Fruit fly (Drosophila melanogaster): ENCODE results near the gene eIF4E1.

Gene eIF4E1

dm6 chr3L:9447239-9447777, 45.0 kb upstream of the eIF4E1 start (continued):
- 0 out of 2 replicates have a peak, but pooled peaks have one; percentile 12 for TF ChIP-seq Scr (GFP tag; IDR thresholded peaks at IDR 0.05; ENCODE audit: partially characterized antibody)
- TF ChIP-seq Taf1 (GFP tag; IDR thresholded peaks at IDR 0.05) = no peak
- no peak for TF ChIP-seq tgo (GFP tag; IDR thresholded peaks at IDR 0.05)
- TF ChIP-seq CG17568 (GFP tag; optimal IDR thresholded peaks at IDR 0.05) = no peak
- no peak for TF ChIP-seq vnd (GFP tag; IDR thresholded peaks at IDR 0.05; ENCODE audit: partially characterized antibody)
- peak; percentile 20 for TF ChIP-seq MESR4 (GFP tag; optimal IDR thresholded peaks at IDR 0.05)
- TF ChIP-seq B-H1 (GFP tag; IDR thresholded peaks at IDR 0.05) = no peak
- TF ChIP-seq CG31224 (GFP tag; IDR thresholded peaks at IDR 0.05) = no peak
- TF ChIP-seq Rx (GFP tag; IDR thresholded peaks at IDR 0.05) = peak; percentile 29; the same call in 1 of the 2 replicates
- no peak for TF ChIP-seq CoRest (tag; optimal IDR thresholded peaks at IDR 0.05)
- TF ChIP-seq nom (GFP tag; optimal IDR thresholded peaks at IDR 0.05) = no peak
- 0 out of 2 replicates have a peak, but pooled peaks have one; percentile 33 for TF ChIP-seq Awh (GFP tag; IDR thresholded peaks at IDR 0.05)
- TF ChIP-seq Rfx (GFP tag; IDR thresholded peaks at IDR 0.05) = peak; percentile 38
- TF ChIP-seq so (GFP tag; IDR thresholded peaks at IDR 0.05) = no peak
- TF ChIP-seq crp (GFP tag; optimal IDR thresholded peaks at IDR 0.05) = no peak
- peak; percentile 10; the same call in 1 of the 2 replicates for TF ChIP-seq Bgb (GFP tag; IDR thresholded peaks at IDR 0.05; ENCODE audit: partially characterized antibody)
- no peak for TF ChIP-seq tup (GFP tag; optimal IDR thresholded peaks at IDR 0.05)
- TF ChIP-seq Doc2 (GFP tag; IDR thresholded peaks at IDR 0.05) = no peak
- no peak for TF ChIP-seq lov (optimal IDR thresholded peaks at IDR 0.05)
- TF ChIP-seq lov (GFP tag; IDR thresholded peaks at IDR 0.05) = no peak
- peak; percentile 4 for TF ChIP-seq YL-1 (GFP tag; optimal IDR thresholded peaks at IDR 0.05)
- no peak for TF ChIP-seq CG7987 (GFP tag; optimal IDR thresholded peaks at IDR 0.05)
- no peak for TF ChIP-seq CG7928 (GFP tag; optimal IDR thresholded peaks at IDR 0.05)
- TF ChIP-seq zfh2 (GFP tag; optimal IDR thresholded peaks at IDR 0.05) = no peak
- no peak for TF ChIP-seq C15 (GFP tag; IDR thresholded peaks at IDR 0.05)
- TF ChIP-seq Sox100B (GFP tag; optimal IDR thresholded peaks at IDR 0.05) = no peak
- TF ChIP-seq h (optimal IDR thresholded peaks at IDR 0.05) = no peak
- TF ChIP-seq Doc3 (GFP tag; IDR thresholded peaks at IDR 0.05; ENCODE audit: partially characterized antibody) = no peak
- TF ChIP-seq CG10431 (GFP tag; optimal IDR thresholded peaks at IDR 0.05) = peak; percentile 97
- no peak for TF ChIP-seq br (optimal IDR thresholded peaks at IDR 0.05)
- no peak for TF ChIP-seq CG12744 (GFP tag; optimal IDR thresholded peaks at IDR 0.05)
- TF ChIP-seq klu (GFP tag; IDR thresholded peaks at IDR 0.05) = no peak
- peak; percentile 43 for TF ChIP-seq CG10543 (GFP tag; optimal IDR thresholded peaks at IDR 0.05)
- no peak for TF ChIP-seq CG1647 (GFP tag; optimal IDR thresholded peaks at IDR 0.05)
- no peak for TF ChIP-seq CG18619 (GFP tag; optimal IDR thresholded peaks at IDR 0.05)
- TF ChIP-seq cwo (GFP tag; optimal IDR thresholded peaks at IDR 0.05) = peak; percentile 22
- peak; percentile 23 for TF ChIP-seq Fer1 (GFP tag; optimal IDR thresholded peaks at IDR 0.05)
- TF ChIP-seq gsb (GFP tag; IDR thresholded peaks at IDR 0.05) = no peak
- peak; percentile 54; the same call in 1 of the 3 replicates for TF ChIP-seq CG6175 (GFP tag; IDR thresholded peaks at IDR 0.05)
- TF ChIP-seq CG17912 (GFP tag; optimal IDR thresholded peaks at IDR 0.05) = no peak
- no peak for TF ChIP-seq CG12155 (GFP tag; optimal IDR thresholded peaks at IDR 0.05)
- TF ChIP-seq CG3065 (GFP tag; optimal IDR thresholded peaks at IDR 0.05) = no peak
- TF ChIP-seq Hmr (GFP tag; optimal IDR thresholded peaks at IDR 0.05) = peak; percentile 36
- no peak for TF ChIP-seq NC2α (GFP tag; optimal IDR thresholded peaks at IDR 0.05)
- no peak for TF ChIP-seq CG11696 (GFP tag; IDR thresholded peaks at IDR 0.05)
- TF ChIP-seq CG1233 (GFP tag; optimal IDR thresholded peaks at IDR 0.05) = no peak
- peak; percentile 2 for TF ChIP-seq corto (GFP tag; optimal IDR thresholded peaks at IDR 0.05)
- TF ChIP-seq shn (GFP tag; optimal IDR thresholded peaks at IDR 0.05) = no peak
- TF ChIP-seq BtbVII (GFP tag; optimal IDR thresholded peaks at IDR 0.05) = peak; percentile 1
- TF ChIP-seq zen (tag; optimal IDR thresholded peaks at IDR 0.05) = peak; percentile 73
- TF ChIP-seq exex (tag; optimal IDR thresholded peaks at IDR 0.05) = peak; percentile 90
